ENCODE assay signal across 1 fruit fly cellular context in the genomic region with DNA sequence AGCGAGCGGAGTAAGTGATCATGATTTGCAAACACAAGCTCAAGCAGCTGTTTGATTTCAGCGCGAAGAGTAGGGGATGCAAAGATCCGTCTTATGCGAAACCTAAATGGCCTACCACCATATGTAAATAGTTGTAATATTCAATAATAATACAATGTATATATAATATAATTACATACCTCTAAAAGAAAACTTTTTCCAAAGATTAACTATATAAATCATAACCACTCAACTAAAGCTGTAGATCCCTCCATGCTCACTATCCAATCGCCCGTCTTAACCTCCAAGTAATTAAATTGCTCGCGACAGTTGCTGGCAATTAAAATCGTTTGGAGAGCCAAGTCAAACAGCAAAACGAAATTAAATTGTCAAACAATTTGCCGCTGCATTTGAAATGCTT.
TF ChIP-seq lines count a peak whose summit lies in the region.

No protein-coding gene starts in this region.

TF ChIP-seq in whole organism, embryonic, 481 proteins besides CTCF, POLR2A, EP300 and RAD21 (continued from another document and continues in another):
- no peak for TF ChIP-seq Hey (tag; optimal IDR thresholded peaks at IDR 0.05; lab: Kevin White, UChicago)
- TF ChIP-seq CG11560 (tag; IDR thresholded peaks at IDR 0.05; lab: Robert Waterston, UW): 0 out of 3 replicates have a peak, but pooled peaks have one; percentile 52
- TF ChIP-seq CG12236 (GFP tag; optimal IDR thresholded peaks at IDR 0.05; lab: Kevin White, UChicago): no peak
- TF ChIP-seq CG4854 (GFP tag; optimal IDR thresholded peaks at IDR 0.05; lab: Kevin White, UChicago): no peak
- TF ChIP-seq CG2889 (GFP tag; IDR thresholded peaks at IDR 0.05; lab: Robert Waterston, UW): peak; percentile 58; the same call in 2 of the 3 replicates
- TF ChIP-seq CG17361 (GFP tag; IDR thresholded peaks at IDR 0.05; lab: Robert Waterston, UW): peak; percentile 82
- no peak for TF ChIP-seq tna (GFP tag; IDR thresholded peaks at IDR 0.05; lab: Robert Waterston, UW; ENCODE audit: partially characterized antibody)
- no peak for TF ChIP-seq emc (GFP tag; optimal IDR thresholded peaks at IDR 0.05; lab: Kevin White, UChicago)
- no peak for TF ChIP-seq CG14860 (GFP tag; IDR thresholded peaks at IDR 0.05; lab: Robert Waterston, UW; ENCODE audit: partially characterized antibody)
- TF ChIP-seq CG17568 (GFP tag; optimal IDR thresholded peaks at IDR 0.05; lab: Kevin White, UChicago): peak; percentile 3
- no peak for TF ChIP-seq tll (GFP tag; optimal IDR thresholded peaks at IDR 0.05; lab: Kevin White, UChicago)
- peak; percentile 80 for TF ChIP-seq Sox100B (GFP tag; optimal IDR thresholded peaks at IDR 0.05; lab: Kevin White, UChicago)
- TF ChIP-seq CG1832 (GFP tag; optimal IDR thresholded peaks at IDR 0.05; lab: Kevin White, UChicago): no peak
- peak; percentile 39; the same call in 1 of the 2 replicates for TF ChIP-seq CG5953 (GFP tag; IDR thresholded peaks at IDR 0.05; lab: Robert Waterston, UW)
- peak; percentile 73 for TF ChIP-seq CG13424 (tag; optimal IDR thresholded peaks at IDR 0.05; lab: Kevin White, UChicago)
- no peak for TF ChIP-seq schlank (tag; optimal IDR thresholded peaks at IDR 0.05; lab: Kevin White, UChicago)
- TF ChIP-seq dm (GFP tag; optimal IDR thresholded peaks at IDR 0.05; lab: Kevin White, UChicago): no peak
- TF ChIP-seq wor (GFP tag; IDR thresholded peaks at IDR 0.05; lab: Robert Waterston, UW): peak; percentile 26; the same call in 1 of the 2 replicates
- TF ChIP-seq seq (GFP tag; IDR thresholded peaks at IDR 0.05; lab: Robert Waterston, UW): peak; percentile 71
- TF ChIP-seq CG12299 (tag; optimal IDR thresholded peaks at IDR 0.05; lab: Kevin White, UChicago): no peak
- TF ChIP-seq pan (optimal IDR thresholded peaks at IDR 0.05; lab: Kevin White, UChicago): no peak
- peak in 1 of 2 experiments; percentile 90 for TF ChIP-seq pan (GFP tag; optimal IDR thresholded peaks at IDR 0.05 in 1 of 2, IDR thresholded peaks at IDR 0.05 in 1 of 2)
- TF ChIP-seq gro (GFP tag; optimal IDR thresholded peaks at IDR 0.05; lab: Kevin White, UChicago): no peak
- TF ChIP-seq Dref (GFP tag; IDR thresholded peaks at IDR 0.05; lab: Robert Waterston, UW): no peak
- peak; percentile 49 for TF ChIP-seq org-1 (GFP tag; optimal IDR thresholded peaks at IDR 0.05; lab: Kevin White, UChicago)
- TF ChIP-seq Vsx1 (GFP tag; optimal IDR thresholded peaks at IDR 0.05; lab: Kevin White, UChicago): no peak
- no peak for TF ChIP-seq slp2 (GFP tag; optimal IDR thresholded peaks at IDR 0.05; lab: Kevin White, UChicago)
- no peak for TF ChIP-seq CG12744 (GFP tag; optimal IDR thresholded peaks at IDR 0.05; lab: Kevin White, UChicago)
- TF ChIP-seq Adf1 (GFP tag; IDR thresholded peaks at IDR 0.05; lab: Robert Waterston, UW): 0 out of 2 replicates have a peak, but pooled peaks have one; percentile 44
- no peak for TF ChIP-seq chinmo (GFP tag; IDR thresholded peaks at IDR 0.05; lab: Robert Waterston, UW; ENCODE audit: partially characterized antibody)
- TF ChIP-seq nerfin-2 (GFP tag; IDR thresholded peaks at IDR 0.05; lab: Robert Waterston, UW; ENCODE audit: partially characterized antibody): no peak
- TF ChIP-seq Taf1 (GFP tag; IDR thresholded peaks at IDR 0.05; lab: Robert Waterston, UW): peak; percentile 67
- TF ChIP-seq Dad (GFP tag; optimal IDR thresholded peaks at IDR 0.05; lab: Kevin White, UChicago): peak; percentile 19
- no peak for TF ChIP-seq kah (GFP tag; optimal IDR thresholded peaks at IDR 0.05; lab: Kevin White, UChicago)
- TF ChIP-seq Max (GFP tag; optimal IDR thresholded peaks at IDR 0.05; lab: Kevin White, UChicago): no peak
- no peak for TF ChIP-seq ERR (GFP tag; optimal IDR thresholded peaks at IDR 0.05; lab: Kevin White, UChicago)
- TF ChIP-seq sqz (GFP tag; optimal IDR thresholded peaks at IDR 0.05; lab: Kevin White, UChicago): no peak
- TF ChIP-seq BEAF-32 (GFP tag; optimal IDR thresholded peaks at IDR 0.05; lab: Kevin White, UChicago): no peak
- peak; percentile 51 for TF ChIP-seq CG15514 (GFP tag; optimal IDR thresholded peaks at IDR 0.05; lab: Kevin White, UChicago)
- TF ChIP-seq salm (tag; optimal IDR thresholded peaks at IDR 0.05; lab: Kevin White, UChicago): peak; percentile 39
- no peak for TF ChIP-seq NK7.1 (GFP tag; optimal IDR thresholded peaks at IDR 0.05; lab: Kevin White, UChicago)
- TF ChIP-seq esg (GFP tag; conservative IDR thresholded peaks at IDR 0.05; lab: Robert Waterston, UW): peak; percentile 75
- TF ChIP-seq CG31365 (tag; optimal IDR thresholded peaks at IDR 0.05; lab: Kevin White, UChicago): no peak
- no peak for TF ChIP-seq Neu2 (GFP tag; optimal IDR thresholded peaks at IDR 0.05; lab: Kevin White, UChicago; ENCODE audit: borderline replicate concordance)
- no peak for TF ChIP-seq fd64A (GFP tag; optimal IDR thresholded peaks at IDR 0.05; lab: Kevin White, UChicago)
- no peak for TF ChIP-seq Bdp1 (GFP tag; optimal IDR thresholded peaks at IDR 0.05; lab: Kevin White, UChicago)
- TF ChIP-seq CG1529 (GFP tag; optimal IDR thresholded peaks at IDR 0.05; lab: Kevin White, UChicago): no peak
- no peak for TF ChIP-seq btn (GFP tag; optimal IDR thresholded peaks at IDR 0.05; lab: Kevin White, UChicago)
- peak; percentile 41; the same call in 1 of the 2 replicates for TF ChIP-seq ap (GFP tag; IDR thresholded peaks at IDR 0.05; lab: Robert Waterston, UW)
- no peak for TF ChIP-seq Kr (GFP tag; optimal IDR thresholded peaks at IDR 0.05; lab: Kevin White, UChicago)
- no peak for TF ChIP-seq Hmx (GFP tag; optimal IDR thresholded peaks at IDR 0.05; lab: Kevin White, UChicago)
- TF ChIP-seq NfI (GFP tag; optimal IDR thresholded peaks at IDR 0.05; lab: Kevin White, UChicago): peak; percentile 64
- no peak for TF ChIP-seq yki (optimal IDR thresholded peaks at IDR 0.05; lab: Kevin White, UChicago)
- peak; percentile 36 for TF ChIP-seq tio (GFP tag; optimal IDR thresholded peaks at IDR 0.05; lab: Kevin White, UChicago)
- no peak for TF ChIP-seq Scr (GFP tag; IDR thresholded peaks at IDR 0.05; lab: Robert Waterston, UW; ENCODE audit: partially characterized antibody)
- no peak for TF ChIP-seq CG10431 (GFP tag; optimal IDR thresholded peaks at IDR 0.05; lab: Kevin White, UChicago)
- TF ChIP-seq Sin3A (optimal IDR thresholded peaks at IDR 0.05; lab: Kevin White, UChicago): no peak
- no peak for TF ChIP-seq CG6254 (GFP tag; optimal IDR thresholded peaks at IDR 0.05; lab: Kevin White, UChicago)
- TF ChIP-seq CG14014 (GFP tag; IDR thresholded peaks at IDR 0.05; lab: Robert Waterston, UW): peak; percentile 74
- TF ChIP-seq Tbp (GFP tag; optimal IDR thresholded peaks at IDR 0.05; lab: Kevin White, UChicago): no peak
- no peak for TF ChIP-seq Trl (optimal IDR thresholded peaks at IDR 0.05; lab: Kevin White, UChicago)
- TF ChIP-seq Trl (GFP tag; optimal IDR thresholded peaks at IDR 0.05; lab: Kevin White, UChicago): no peak
- TF ChIP-seq CG4617 (GFP tag; optimal IDR thresholded peaks at IDR 0.05; lab: Kevin White, UChicago; ENCODE audit: borderline replicate concordance): no peak
- TF ChIP-seq exex (tag; optimal IDR thresholded peaks at IDR 0.05; lab: Kevin White, UChicago): peak; percentile 9
- TF ChIP-seq HLH4C (GFP tag; IDR thresholded peaks at IDR 0.05; lab: Robert Waterston, UW; ENCODE audit: partially characterized antibody): no peak
- TF ChIP-seq ftz-f1 (GFP tag; optimal IDR thresholded peaks at IDR 0.05; lab: Kevin White, UChicago): no peak
- TF ChIP-seq CG13894 (tag; optimal IDR thresholded peaks at IDR 0.05; lab: Kevin White, UChicago): no peak
- TF ChIP-seq CG11696 (GFP tag; IDR thresholded peaks at IDR 0.05; lab: Robert Waterston, UW): peak; percentile 64; the same call in 1 of the 2 replicates
- TF ChIP-seq chm (GFP tag; IDR thresholded peaks at IDR 0.05; lab: Robert Waterston, UW): no peak; the same call in 1 of the 2 replicates
- TF ChIP-seq CG10565 (GFP tag; optimal IDR thresholded peaks at IDR 0.05; lab: Kevin White, UChicago): no peak
- TF ChIP-seq hb (GFP tag; IDR thresholded peaks at IDR 0.05; lab: Robert Waterston, UW; ENCODE audit: partially characterized antibody): no peak
- no peak for TF ChIP-seq Nf-YB (GFP tag; optimal IDR thresholded peaks at IDR 0.05; lab: Kevin White, UChicago)
- no peak for TF ChIP-seq CG2129 (GFP tag; IDR thresholded peaks at IDR 0.05; lab: Robert Waterston, UW; ENCODE audit: partially characterized antibody)
- TF ChIP-seq CG18011 (GFP tag; optimal IDR thresholded peaks at IDR 0.05; lab: Kevin White, UChicago): peak; percentile 17
- peak; percentile 16 for TF ChIP-seq Deaf1 (tag; optimal IDR thresholded peaks at IDR 0.05; lab: Kevin White, UChicago)
- TF ChIP-seq br (optimal IDR thresholded peaks at IDR 0.05; lab: Kevin White, UChicago): no peak
- TF ChIP-seq Atf-2 (GFP tag; optimal IDR thresholded peaks at IDR 0.05; lab: Kevin White, UChicago): no peak
- TF ChIP-seq CG7839 (tag; optimal IDR thresholded peaks at IDR 0.05; lab: Kevin White, UChicago): peak; percentile 86
- TF ChIP-seq unc-4 (GFP tag; IDR thresholded peaks at IDR 0.05; lab: Robert Waterston, UW; ENCODE audit: partially characterized antibody): no peak
- peak; percentile 72 for TF ChIP-seq Fer3 (tag; optimal IDR thresholded peaks at IDR 0.05; lab: Kevin White, UChicago)
- TF ChIP-seq eyg (GFP tag; optimal IDR thresholded peaks at IDR 0.05; lab: Kevin White, UChicago): no peak
- TF ChIP-seq chn (GFP tag; optimal IDR thresholded peaks at IDR 0.05; lab: Kevin White, UChicago): no peak
- no peak for TF ChIP-seq CG3065 (GFP tag; optimal IDR thresholded peaks at IDR 0.05; lab: Kevin White, UChicago)
- peak; percentile 70 for TF ChIP-seq Fer1 (GFP tag; optimal IDR thresholded peaks at IDR 0.05; lab: Kevin White, UChicago)
- peak; percentile 50 for TF ChIP-seq ewg (GFP tag; optimal IDR thresholded peaks at IDR 0.05; lab: Kevin White, UChicago)
- peak; percentile 85 for TF ChIP-seq CG14441 (GFP tag; IDR thresholded peaks at IDR 0.05; lab: Robert Waterston, UW)
- TF ChIP-seq dmrt11E (tag; optimal IDR thresholded peaks at IDR 0.05; lab: Kevin White, UChicago): no peak
- peak; percentile 72 for TF ChIP-seq toy (GFP tag; IDR thresholded peaks at IDR 0.05; lab: Robert Waterston, UW)
- TF ChIP-seq Dfd (GFP tag; optimal IDR thresholded peaks at IDR 0.05; lab: Kevin White, UChicago): no peak
- TF ChIP-seq disco-r (GFP tag; optimal IDR thresholded peaks at IDR 0.05; lab: Kevin White, UChicago): no peak
- TF ChIP-seq CG11504 (tag; optimal IDR thresholded peaks at IDR 0.05; lab: Kevin White, UChicago): peak; percentile 85
- no peak for TF ChIP-seq CG34376 (GFP tag; optimal IDR thresholded peaks at IDR 0.05; lab: Kevin White, UChicago)
- peak; percentile 81 for TF ChIP-seq PHDP (tag; optimal IDR thresholded peaks at IDR 0.05; lab: Kevin White, UChicago)
- peak; percentile 86 for TF ChIP-seq Ptx1 (GFP tag; IDR thresholded peaks at IDR 0.05; lab: Robert Waterston, UW)
- TF ChIP-seq CG1602 (GFP tag; optimal IDR thresholded peaks at IDR 0.05; lab: Kevin White, UChicago): peak; percentile 63
- TF ChIP-seq CG18599 (GFP tag; optimal IDR thresholded peaks at IDR 0.05; lab: Kevin White, UChicago): peak; percentile 84
- no peak for TF ChIP-seq h (optimal IDR thresholded peaks at IDR 0.05; lab: Kevin White, UChicago)
- TF ChIP-seq amos (GFP tag; IDR thresholded peaks at IDR 0.05; lab: Robert Waterston, UW; ENCODE audit: partially characterized antibody): no peak
- TF ChIP-seq CG11723 (GFP tag; optimal IDR thresholded peaks at IDR 0.05; lab: Kevin White, UChicago): peak; percentile 31
- TF ChIP-seq CG6272 (GFP tag; IDR thresholded peaks at IDR 0.05; lab: Robert Waterston, UW): peak; percentile 73
- peak; percentile 67 for TF ChIP-seq CG14667 (GFP tag; IDR thresholded peaks at IDR 0.05; lab: Robert Waterston, UW)
- TF ChIP-seq kni (GFP tag; optimal IDR thresholded peaks at IDR 0.05; lab: Kevin White, UChicago): no peak
- TF ChIP-seq D19A (tag; optimal IDR thresholded peaks at IDR 0.05; lab: Kevin White, UChicago): peak; percentile 63
- no peak for TF ChIP-seq luna (GFP tag; optimal IDR thresholded peaks at IDR 0.05; lab: Kevin White, UChicago)
- no peak for TF ChIP-seq ac (GFP tag; optimal IDR thresholded peaks at IDR 0.05; lab: Kevin White, UChicago)
- peak; percentile 69; the same call in 2 of the 3 replicates for TF ChIP-seq CG14050 (GFP tag; IDR thresholded peaks at IDR 0.05; lab: Robert Waterston, UW)
- TF ChIP-seq CG8924 (tag; optimal IDR thresholded peaks at IDR 0.05; lab: Kevin White, UChicago): peak; percentile 77
- TF ChIP-seq ara (GFP tag; IDR thresholded peaks at IDR 0.05; lab: Robert Waterston, UW): no peak
- TF ChIP-seq CG15011 (GFP tag; optimal IDR thresholded peaks at IDR 0.05; lab: Kevin White, UChicago): peak; percentile 62
- TF ChIP-seq D (optimal IDR thresholded peaks at IDR 0.05; lab: Kevin White, UChicago): no peak
- TF ChIP-seq D (GFP tag; optimal IDR thresholded peaks at IDR 0.05; lab: Kevin White, UChicago): peak; percentile 6
- TF ChIP-seq cwo (GFP tag; optimal IDR thresholded peaks at IDR 0.05; lab: Kevin White, UChicago): peak; percentile 30
- peak; percentile 79 for TF ChIP-seq CG9727 (GFP tag; optimal IDR thresholded peaks at IDR 0.05; lab: Kevin White, UChicago)
- peak; percentile 78 for TF ChIP-seq stc (GFP tag; IDR thresholded peaks at IDR 0.05; lab: Robert Waterston, UW)
- TF ChIP-seq jing (GFP tag; optimal IDR thresholded peaks at IDR 0.05; lab: Kevin White, UChicago): peak; percentile 53
- TF ChIP-seq fd3F (GFP tag; optimal IDR thresholded peaks at IDR 0.05; lab: Kevin White, UChicago): peak; percentile 74
- no peak for TF ChIP-seq peb (GFP tag; IDR thresholded peaks at IDR 0.05; lab: Robert Waterston, UW)
- no peak for TF ChIP-seq Mad (GFP tag; optimal IDR thresholded peaks at IDR 0.05; lab: Kevin White, UChicago)
- no peak for TF ChIP-seq Lpt (GFP tag; optimal IDR thresholded peaks at IDR 0.05; lab: Kevin White, UChicago)
- TF ChIP-seq C15 (GFP tag; IDR thresholded peaks at IDR 0.05; lab: Robert Waterston, UW): 0 out of 3 replicates have a peak, but pooled peaks have one; percentile 30
- peak; percentile 37 for TF ChIP-seq CG12104 (GFP tag; optimal IDR thresholded peaks at IDR 0.05; lab: Kevin White, UChicago)
- TF ChIP-seq Antp (GFP tag; optimal IDR thresholded peaks at IDR 0.05; lab: Kevin White, UChicago): no peak
- TF ChIP-seq gcm2 (GFP tag; optimal IDR thresholded peaks at IDR 0.05; lab: Kevin White, UChicago): no peak
- TF ChIP-seq CG16863 (GFP tag; optimal IDR thresholded peaks at IDR 0.05; lab: Kevin White, UChicago): no peak
- no peak for TF ChIP-seq aop (GFP tag; IDR thresholded peaks at IDR 0.05; lab: Robert Waterston, UW)
- peak; percentile 76 for TF ChIP-seq CG7556 (GFP tag; optimal IDR thresholded peaks at IDR 0.05; lab: Kevin White, UChicago)
- TF ChIP-seq CG12071 (GFP tag; optimal IDR thresholded peaks at IDR 0.05; lab: Kevin White, UChicago): no peak
- TF ChIP-seq Sry-β (GFP tag; optimal IDR thresholded peaks at IDR 0.05; lab: Kevin White, UChicago): no peak
